Worm (Caenorhabditis elegans) whole organism, L1 larva: Measurements from ENCODE around the gene glb-9.
A peak's percentile ranks its signal among the peaks of the same experiment; 100 is the strongest.

Experiments used
- C04F5.9 ChIP-seq: sonication (generic microtip); optimal IDR thresholded peaks from 2 replicates; lab custom pipeline; 2016; ENCODE audit warnings: missing genetic modification characterization, missing compliant biosample characterization
- C16A3.4 ChIP-seq: fragments of 150-350 bp; optimal IDR thresholded peaks from 2 replicates; lab custom pipeline; 2014; ENCODE audit warnings: missing biosample characterization, missing genetic modification characterization
- alr-1 ChIP-seq: fragments of 200-800 bp; sonication (Bioruptor generic); optimal IDR thresholded peaks from 2 replicates; lab custom pipeline; 2018; ENCODE audit warnings: borderline replicate concordance, mild to moderate bottlenecking, missing genetic modification characterization, missing compliant biosample characterization
- aly-2 ChIP-seq: fragments of 150-350 bp; optimal IDR thresholded peaks from 2 replicates; lab custom pipeline; 2014; ENCODE audit warnings: missing biosample characterization, missing genetic modification characterization
- ama-1 ChIP-seq: fragments of 150-350 bp; optimal IDR thresholded peaks from 2 replicates; lab custom pipeline; 2014
- ceh-8 ChIP-seq: fragments of 200-800 bp; sonication (Bioruptor generic); optimal IDR thresholded peaks from 2 replicates; lab custom pipeline; 2018; ENCODE audit warnings: mild to moderate bottlenecking, missing genetic modification characterization, moderate library complexity, missing compliant biosample characterization
- ceh-90 ChIP-seq: sonication (generic microtip); optimal IDR thresholded peaks from 2 replicates; lab custom pipeline; 2016; ENCODE audit warnings: missing genetic modification characterization, missing compliant biosample characterization
- ces-1 ChIP-seq: fragments of 150-350 bp; optimal IDR thresholded peaks from 2 replicates; lab custom pipeline; 2014; ENCODE audit warnings: missing biosample characterization, missing genetic modification reagents, missing genetic modification characterization
- dpl-1 ChIP-seq, 3 experiments: fragments of 150-350 bp in 2 of 3; sonication (generic microtip) in 1 of 3; optimal IDR thresholded peaks; 2 replicates each; lab custom pipeline; 2014 to 2017; ENCODE audit warnings: missing biosample characterization in 3 of 3, missing genetic modification characterization in 3 of 3, missing genetic modification reagents in 3 of 3
- dsc-1 ChIP-seq: sonication (generic microtip); optimal IDR thresholded peaks from 2 replicates; lab custom pipeline; 2016; ENCODE audit warnings: mild to moderate bottlenecking, missing genetic modification characterization, missing compliant biosample characterization
- efl-1 ChIP-seq, 4 experiments: fragments of 150-350 bp; optimal IDR thresholded peaks in 3 of 4; peaks in 1 of 4; 1 replicate in 1 of 4; 2 replicates in 3 of 4; lab custom pipeline; 2014; ENCODE audit warnings: missing biosample characterization in 2 of 4, missing genetic modification characterization in 2 of 4, missing genetic modification reagents in 2 of 4
- egl-13 ChIP-seq: sonication (generic microtip); optimal IDR thresholded peaks from 2 replicates; lab custom pipeline; 2016; ENCODE audit warnings: missing genotype, missing genetic modification reagents, missing genetic modification characterization, missing compliant biosample characterization
- elt-2 ChIP-seq: sonication (generic microtip); optimal IDR thresholded peaks from 2 replicates; lab custom pipeline; 2016; ENCODE audit warnings: missing genetic modification characterization, mild to moderate bottlenecking, inconsistent platforms, missing compliant biosample characterization, missing genetic modification reagents
- elt-3 ChIP-seq, 6 experiments: fragments of 150-350 bp in 1 of 6; sonication (generic microtip); optimal IDR thresholded peaks; 2 replicates each; lab custom pipeline; 2017 to 2018; ENCODE audit warnings: missing biosample characterization in 6 of 6, missing genetic modification characterization in 6 of 6, inconsistent platforms in 1 of 6
- ets-5 ChIP-seq: fragments of 200-800 bp; sonication (Bioruptor generic); IDR thresholded peaks from 2 replicates; pipeline ENCODE4 v1.3.6; 2022; ENCODE audit warnings: missing genetic modification characterization, missing compliant biosample characterization
- fkh-8 ChIP-seq: sonication (generic microtip); optimal IDR thresholded peaks from 2 replicates; lab custom pipeline; 2016; ENCODE audit warnings: mild to moderate bottlenecking, missing genetic modification characterization, missing compliant biosample characterization
- grh-1 ChIP-seq: fragments of 200-800 bp; sonication (Bioruptor generic); IDR thresholded peaks from 2 replicates; pipeline ENCODE4 v1.3.6; 2022; ENCODE audit warnings: missing genetic modification reagents, missing genetic modification characterization, missing compliant biosample characterization
- hlh-4 ChIP-seq: sonication (generic microtip); optimal IDR thresholded peaks from 2 replicates; lab custom pipeline; 2016; ENCODE audit warnings: mild to moderate bottlenecking, missing genetic modification characterization, missing compliant biosample characterization
- irx-1 ChIP-seq: sonication (generic microtip); optimal IDR thresholded peaks from 2 replicates; lab custom pipeline; 2016; ENCODE audit warnings: missing genetic modification characterization, missing compliant biosample characterization
- isw-1 ChIP-seq: fragments of 200-800 bp; sonication (Bioruptor generic); IDR thresholded peaks from 2 replicates; pipeline ENCODE4 v1.3.6; 2022; ENCODE audit warnings: missing genetic modification characterization, missing compliant biosample characterization
- lin-13 ChIP-seq: fragments of 150-350 bp; optimal IDR thresholded peaks from 2 replicates; lab custom pipeline; 2014; ENCODE audit warnings: missing biosample characterization, missing genetic modification reagents, missing genetic modification characterization
- lin-14 ChIP-seq: fragments of 200-800 bp; sonication (Bioruptor generic); optimal IDR thresholded peaks from 2 replicates; lab custom pipeline; 2018; ENCODE audit warnings: mild to moderate bottlenecking, missing genetic modification characterization, moderate library complexity, missing compliant biosample characterization
- lin-35 ChIP-seq, 2 experiments: fragments of 150-350 bp; optimal IDR thresholded peaks; 2 replicates each; lab custom pipeline; 2014; ENCODE audit warnings: missing biosample characterization in 2 of 2, missing genetic modification characterization in 2 of 2, missing genetic modification reagents in 2 of 2
- lir-3 ChIP-seq: sonication (generic microtip); optimal IDR thresholded peaks from 2 replicates; lab custom pipeline; 2016; ENCODE audit warnings: mild to moderate bottlenecking, missing genetic modification characterization, moderate library complexity, missing compliant biosample characterization; ENCODE audit not compliant: poor library complexity
- mab-9 ChIP-seq: fragments of 200-800 bp; sonication (Bioruptor generic); IDR thresholded peaks from 2 replicates; pipeline ENCODE4 v1.3.6; 2022; ENCODE audit warnings: missing genetic modification reagents, missing genetic modification characterization, missing compliant biosample characterization
- mdl-1 ChIP-seq, 2 experiments: fragments of 150-350 bp; optimal IDR thresholded peaks; 2 replicates each; lab custom pipeline; 2014 to 2017; ENCODE audit warnings: missing biosample characterization in 2 of 2, missing genetic modification characterization in 2 of 2, inconsistent platforms in 1 of 2
- mef-2 ChIP-seq: fragments of 150-350 bp; optimal IDR thresholded peaks from 2 replicates; lab custom pipeline; 2014; ENCODE audit warnings: missing biosample characterization, missing genetic modification characterization
- mep-1 ChIP-seq: fragments of 150-350 bp; optimal IDR thresholded peaks from 2 replicates; lab custom pipeline; 2014; ENCODE audit warnings: missing biosample characterization, missing genetic modification characterization
- nhr-19 ChIP-seq: fragments of 200-800 bp; sonication (Bioruptor generic); conservative IDR thresholded peaks from 2 replicates; pipeline ENCODE4 v1.3.6; 2022; ENCODE audit warnings: missing genetic modification characterization, missing compliant biosample characterization
- nhr-20 ChIP-seq: sonication (generic microtip); optimal IDR thresholded peaks from 2 replicates; lab custom pipeline; 2016; ENCODE audit warnings: mild to moderate bottlenecking, missing genetic modification characterization, missing compliant biosample characterization
- nhr-237 ChIP-seq: fragments of 150-350 bp; optimal IDR thresholded peaks from 2 replicates; lab custom pipeline; 2014; ENCODE audit warnings: missing biosample characterization, missing genetic modification characterization
- nhr-71 ChIP-seq: sonication (generic microtip); optimal IDR thresholded peaks from 2 replicates; lab custom pipeline; 2016; ENCODE audit warnings: mild to moderate bottlenecking, missing genetic modification characterization, moderate library complexity, missing compliant biosample characterization
- nhr-77 ChIP-seq: fragments of 150-350 bp; optimal IDR thresholded peaks from 2 replicates; lab custom pipeline; 2014; ENCODE audit warnings: missing biosample characterization, missing genetic modification characterization
- nhr-84 ChIP-seq: sonication (generic microtip); optimal IDR thresholded peaks from 2 replicates; lab custom pipeline; 2017; ENCODE audit warnings: missing biosample characterization, missing genetic modification characterization
- nhr-85 ChIP-seq: sonication (generic microtip); peaks from one replicate; lab custom pipeline; 2016; ENCODE audit warnings: missing genetic modification characterization, inconsistent platforms, missing compliant biosample characterization
- nhr-90 ChIP-seq: sonication (generic microtip); optimal IDR thresholded peaks from 2 replicates; lab custom pipeline; 2016; ENCODE audit warnings: mild to moderate bottlenecking, missing genetic modification characterization, missing compliant biosample characterization; ENCODE audit not compliant: poor library complexity
- pag-3 ChIP-seq: sonication (generic microtip); optimal IDR thresholded peaks from 2 replicates; lab custom pipeline; 2017; ENCODE audit warnings: missing genetic modification characterization, mild to moderate bottlenecking, missing compliant biosample characterization, antibody characterized with exemption, borderline replicate concordance; ENCODE audit not compliant: insufficient read depth
- pax-3 ChIP-seq: fragments of 200-800 bp; sonication (Bioruptor generic); optimal IDR thresholded peaks from 2 replicates; lab custom pipeline; 2018; ENCODE audit warnings: mild to moderate bottlenecking, missing genetic modification characterization, moderate library complexity, missing compliant biosample characterization
- pqm-1 ChIP-seq: sonication (generic microtip); optimal IDR thresholded peaks from 3 replicates; lab custom pipeline; 2017; ENCODE audit warnings: missing biosample characterization, missing genetic modification characterization
- snu-23 ChIP-seq: sonication (generic microtip); optimal IDR thresholded peaks from 2 replicates; lab custom pipeline; 2016; ENCODE audit warnings: missing genetic modification characterization, missing compliant biosample characterization
- sptf-1 ChIP-seq: fragments of 150-350 bp; optimal IDR thresholded peaks from 2 replicates; lab custom pipeline; 2014; ENCODE audit warnings: missing biosample characterization, missing genetic modification characterization
- tbx-2 ChIP-seq: sonication (generic microtip); optimal IDR thresholded peaks from 2 replicates; lab custom pipeline; 2016; ENCODE audit warnings: missing genetic modification characterization, missing compliant biosample characterization
- tlp-1 ChIP-seq: fragments of 150-350 bp; optimal IDR thresholded peaks from 2 replicates; lab custom pipeline; 2014; ENCODE audit warnings: missing biosample characterization, missing genetic modification characterization
- unc-130 ChIP-seq: fragments of 150-350 bp; optimal IDR thresholded peaks from 2 replicates; lab custom pipeline; 2017; ENCODE audit warnings: missing biosample characterization, missing genetic modification characterization, inconsistent platforms
- unc-30 ChIP-seq: sonication (generic microtip); optimal IDR thresholded peaks from 2 replicates; lab custom pipeline; 2017; ENCODE audit warnings: missing biosample characterization, missing genetic modification characterization
- unc-62 ChIP-seq: fragments of 150-350 bp; optimal IDR thresholded peaks from 2 replicates; lab custom pipeline; 2014; ENCODE audit warnings: missing biosample characterization, missing genetic modification reagents, missing genetic modification characterization
- unc-86 ChIP-seq: sonication (generic microtip); optimal IDR thresholded peaks from 2 replicates; lab custom pipeline; 2016; ENCODE audit warnings: missing genetic modification characterization, missing compliant biosample characterization
- xbp-1 ChIP-seq: sonication (generic microtip); optimal IDR thresholded peaks from 2 replicates; lab custom pipeline; 2016; ENCODE audit warnings: missing genetic modification characterization, missing compliant biosample characterization
- ztf-4 ChIP-seq: fragments of 150-350 bp; optimal IDR thresholded peaks from 2 replicates; lab custom pipeline; 2014; ENCODE audit warnings: missing biosample characterization, missing genetic modification characterization

glb-9 gene

ce11 chrII:7529078-7529683, 10.1 kb upstream of the glb-9 start, which contains the start of gene ZK1290.5 (continued):
- peak; percentile 89 for TF ChIP-seq nhr-90
- TF ChIP-seq egl-13 (tag; lab: Kevin White, UChicago): no peak
- no peak for TF ChIP-seq ces-1 (GFP tag; lab: Kevin White, UChicago)
- TF ChIP-seq elt-3 (tag; optimal IDR thresholded peaks at IDR 0.05; lab: Kevin White, UChicago): peak in 4 of 6 experiments; percentile 9 to 89 (median 72)
- TF ChIP-seq nhr-237 (tag; lab: Kevin White, UChicago): peak; percentile 30
- TF ChIP-seq nhr-84 (tag; lab: Kevin White, UChicago): no peak
- peak; percentile 92 for TF ChIP-seq tbx-2 (tag; lab: Kevin White, UChicago)
- peak; percentile 98 for TF ChIP-seq nhr-71 (tag; lab: Kevin White, UChicago)

ce11 chrII:7528210-7528609, 9.1 kb upstream of the glb-9 start:
- TF ChIP-seq xbp-1 (tag; lab: Kevin White, UChicago) (no peak), hlh-4 (tag; lab: Kevin White, UChicago) (no peak), pag-3 (no peak), unc-86 (tag; lab: Kevin White, UChicago) (no peak), isw-1 (GFP tag; lab: Robert Waterston, UW) (no peak), lir-3 (tag; lab: Kevin White, UChicago) (peak; percentile 31), mef-2 (no peak), pqm-1 (no peak), nhr-71 (tag; lab: Kevin White, UChicago) (peak; percentile 86), aly-2 (tag; lab: Kevin White, UChicago) (no peak), nhr-90 (peak; percentile 82), unc-130 (peak; percentile 64), efl-1 (optimal IDR thresholded peaks at IDR 0.05; lab: Kevin White, UChicago) (peak in 1 of 2 experiments; percentile 8), efl-1 (GFP tag; optimal IDR thresholded peaks at IDR 0.05 in 1 of 2; lab: Kevin White, UChicago) (peak in 1 of 2 experiments; percentile 91), pax-3 (peak; percentile 48), elt-3 (tag; optimal IDR thresholded peaks at IDR 0.05; lab: Kevin White, UChicago) (peak in 2 of 6 experiments; percentile 92 to 95), nhr-19 (peak; percentile 81), mdl-1 (tag; optimal IDR thresholded peaks at IDR 0.05; lab: Kevin White, UChicago) (peak in 1 of 2 experiments; percentile 90), grh-1 (GFP tag; lab: Robert Waterston, UW) (peak; percentile 84), dsc-1 (tag; lab: Kevin White, UChicago) (no peak), lin-14 (peak; percentile 71), fkh-8 (tag; lab: Kevin White, UChicago) (no peak), elt-2 (peak; percentile 96), lin-35 (GFP tag; optimal IDR thresholded peaks at IDR 0.05; lab: Kevin White, UChicago) (peak in 1 of 2 experiments; percentile 82), alr-1 (tag; lab: Kevin White, UChicago) (no peak), lin-13 (peak; percentile 3), ztf-4 (tag; lab: Kevin White, UChicago) (peak; percentile 42), nhr-77 (tag; lab: Kevin White, UChicago) (no peak), ets-5 (GFP tag; lab: Robert Waterston, UW) (no peak), tlp-1 (tag; lab: Kevin White, UChicago) (no peak), mep-1 (tag; lab: Kevin White, UChicago) (peak; percentile 23), ama-1 (lab: Kevin White, UChicago) (no peak), unc-62 (GFP tag; lab: Kevin White, UChicago) (no peak), nhr-85 (peak; percentile 94), dpl-1 (GFP tag; optimal IDR thresholded peaks at IDR 0.05; lab: Kevin White, UChicago) (peak; percentile 5 to 45 (median 17)), ceh-8 (GFP tag; lab: Kevin White, UChicago) (no peak), unc-30 (tag; lab: Kevin White, UChicago) (no peak), irx-1 (tag; lab: Kevin White, UChicago) (no peak), snu-23 (GFP tag; lab: Kevin White, UChicago) (no peak), ceh-90 (no peak), C16A3.4 (tag; lab: Kevin White, UChicago) (peak; percentile 24), tbx-2 (tag; lab: Kevin White, UChicago) (peak; percentile 64), C04F5.9 (tag; lab: Kevin White, UChicago) (no peak), mab-9 (GFP tag; lab: Robert Waterston, UW) (no peak), nhr-20 (tag; lab: Kevin White, UChicago) (peak; percentile 89), sptf-1 (no peak)
